Worm (Caenorhabditis elegans) whole organism, L3 larva: ENCODE results near the gene F58F9.8.

Experiments used
- ama-1 ChIP-seq: fragments of 150-350 bp; optimal IDR thresholded peaks from 2 replicates; lab custom pipeline; 2018
- ceh-16 ChIP-seq: sonication (generic microtip); optimal IDR thresholded peaks from 2 replicates; lab custom pipeline; 2017; ENCODE audit warnings: missing biosample characterization, missing genetic modification characterization
- ceh-82 ChIP-seq: fragments of 150-350 bp; optimal IDR thresholded peaks from 2 replicates; lab custom pipeline; 2014; ENCODE audit warnings: missing biosample characterization, missing genetic modification characterization
- ceh-9 ChIP-seq: sonication (generic microtip); optimal IDR thresholded peaks from 2 replicates; lab custom pipeline; 2018; ENCODE audit warnings: missing biosample characterization, missing genetic modification characterization
- egl-5 ChIP-seq: fragments of 150-350 bp; optimal IDR thresholded peaks from 2 replicates; lab custom pipeline; 2017; ENCODE audit warnings: missing biosample characterization, missing genetic modification reagents, missing genetic modification characterization, inconsistent platforms
- elt-1 ChIP-seq: fragments of 150-350 bp; optimal IDR thresholded peaks from 2 replicates; lab custom pipeline; 2014; ENCODE audit warnings: missing biosample characterization, missing genetic modification characterization
- elt-2 ChIP-seq: sonication (generic microtip); optimal IDR thresholded peaks from 2 replicates; lab custom pipeline; 2016; ENCODE audit warnings: missing genetic modification reagents, mild to moderate bottlenecking, missing genetic modification characterization, missing compliant biosample characterization
- elt-3 ChIP-seq, 3 experiments: fragments of 150-350 bp in 1 of 3; sonication (generic microtip) in 2 of 3; optimal IDR thresholded peaks; 2 replicates in 2 of 3; 4 replicates in 1 of 3; lab custom pipeline; 2014 to 2017; ENCODE audit warnings: missing biosample characterization in 3 of 3, missing genetic modification characterization in 3 of 3
- eor-1 ChIP-seq, 2 experiments: fragments of 150-350 bp; optimal IDR thresholded peaks; 2 replicates each; lab custom pipeline; 2014 to 2018; ENCODE audit warnings: missing biosample characterization in 2 of 2, missing genetic modification characterization in 2 of 2
- fkh-2 ChIP-seq: fragments of 150-350 bp; optimal IDR thresholded peaks from 2 replicates; lab custom pipeline; 2014; ENCODE audit warnings: missing biosample characterization, missing genetic modification reagents, missing genetic modification characterization
- lin-39 ChIP-seq: fragments of 150-350 bp; optimal IDR thresholded peaks from 2 replicates; lab custom pipeline; 2018; ENCODE audit warnings: missing biosample characterization, missing genetic modification reagents, missing genetic modification characterization
- mdl-1 ChIP-seq: fragments of 150-350 bp; optimal IDR thresholded peaks from 2 replicates; lab custom pipeline; 2014; ENCODE audit warnings: missing biosample characterization, missing genetic modification characterization
- nfya-1 ChIP-seq: sonication (generic microtip); optimal IDR thresholded peaks from 2 replicates; lab custom pipeline; 2017; ENCODE audit warnings: missing genetic modification characterization, mild to moderate bottlenecking, missing compliant biosample characterization, antibody characterized with exemption, moderate library complexity; ENCODE audit not compliant: insufficient read depth
- nhr-11 ChIP-seq: fragments of 150-350 bp; optimal IDR thresholded peaks from 2 replicates; lab custom pipeline; 2014; ENCODE audit warnings: missing biosample characterization, missing genetic modification characterization
- nhr-23 ChIP-seq: fragments of 150-350 bp; optimal IDR thresholded peaks from 2 replicates; lab custom pipeline; 2014; ENCODE audit warnings: missing biosample characterization, missing genetic modification reagents, missing genetic modification characterization
- nhr-237 ChIP-seq: fragments of 150-350 bp; optimal IDR thresholded peaks from 2 replicates; lab custom pipeline; 2014; ENCODE audit warnings: missing biosample characterization, missing genetic modification characterization
- nhr-28 ChIP-seq: fragments of 150-350 bp; optimal IDR thresholded peaks from 2 replicates; lab custom pipeline; 2014; ENCODE audit warnings: missing biosample characterization, missing genetic modification characterization
- nhr-43 ChIP-seq: sonication (generic microtip); optimal IDR thresholded peaks from 2 replicates; lab custom pipeline; 2016; ENCODE audit warnings: mild to moderate bottlenecking, missing genetic modification characterization, missing compliant biosample characterization; ENCODE audit not compliant: poor library complexity, severe bottlenecking
- nhr-67 ChIP-seq: fragments of 150-350 bp; optimal IDR thresholded peaks from 2 replicates; lab custom pipeline; 2014; ENCODE audit warnings: missing biosample characterization, missing genetic modification characterization
- nhr-76 ChIP-seq: fragments of 150-350 bp; sonication (generic microtip); optimal IDR thresholded peaks from 5 replicates; lab custom pipeline; 2014; ENCODE audit warnings: missing biosample characterization, missing genetic modification characterization
- nhr-77 ChIP-seq: fragments of 150-350 bp; optimal IDR thresholded peaks from 2 replicates; lab custom pipeline; 2014; ENCODE audit warnings: missing biosample characterization, missing genetic modification characterization
- pha-4 ChIP-seq: fragments of 150-350 bp; optimal IDR thresholded peaks from 2 replicates; lab custom pipeline; 2014; ENCODE audit warnings: missing biosample characterization, missing genetic modification reagents, missing genetic modification characterization
- pqm-1 ChIP-seq: fragments of 150-350 bp; optimal IDR thresholded peaks from 2 replicates; lab custom pipeline; 2017; ENCODE audit warnings: missing biosample characterization, missing genetic modification characterization, inconsistent platforms
- sea-2 ChIP-seq: fragments of 150-350 bp; sonication (generic microtip); optimal IDR thresholded peaks from 4 replicates; lab custom pipeline; 2014; ENCODE audit warnings: missing biosample characterization, missing genetic modification reagents, missing genetic modification characterization
- zag-1 ChIP-seq: fragments of 150-350 bp; optimal IDR thresholded peaks from 2 replicates; lab custom pipeline; 2014; ENCODE audit warnings: missing biosample characterization, missing genetic modification characterization

Gene F58F9.8

DNA sequence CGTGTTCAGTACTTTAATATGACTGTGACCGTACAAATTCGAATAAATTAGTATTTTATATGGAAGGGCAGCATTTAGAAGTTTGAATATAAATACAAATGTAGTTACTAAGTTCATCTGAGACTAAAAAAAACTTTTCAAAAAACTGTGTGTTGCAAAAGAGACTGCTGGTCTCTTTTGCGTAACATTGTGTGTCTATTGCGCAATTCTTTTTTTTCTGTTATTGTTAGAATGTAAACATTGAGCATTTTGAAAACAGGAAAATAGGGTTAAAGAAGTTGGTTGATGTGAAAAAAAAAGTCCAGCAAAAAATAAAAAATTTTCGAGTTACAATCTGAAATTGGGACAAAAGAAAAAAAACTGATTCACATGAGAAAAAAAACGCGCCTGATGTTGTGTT is 28.6 kb upstream of the F58F9.8 start:
- TF ChIP-seq nhr-67 (tag; lab: Kevin White, UChicago) (no peak), fkh-2 (tag; lab: Kevin White, UChicago) (no peak), pha-4 (peak; percentile 63)

ce11 chrIV:6210574-6210973 is 27.4 kb upstream of the F58F9.8 start, which contains the start of the genes ugt-24 and C49A9.6:
Gene ugt-24 (minus strand): TSS chrIV:6210720.
Gene C49A9.6 (plus strand): TSS chrIV:6210936.
- TF ChIP-seq elt-2 (tag; lab: Kevin White, UChicago) (peak; percentile 71), pqm-1 (tag; lab: Kevin White, UChicago) (peak; percentile 59), nhr-11 (tag; lab: Kevin White, UChicago) (no peak), nhr-77 (tag; lab: Kevin White, UChicago) (no peak), pha-4 (peak; percentile 66)
- TF ChIP-seq, all 47 proteins: peak for 3

- TF ChIP-seq nhr-23 (tag; lab: Kevin White, UChicago) (no peak), elt-2 (tag; lab: Kevin White, UChicago) (peak; percentile 37), nhr-28 (tag; lab: Kevin White, UChicago) (no peak), ceh-82 (tag; lab: Kevin White, UChicago) (no peak), eor-1 (tag; optimal IDR thresholded peaks at IDR 0.05; lab: Kevin White, UChicago) (no peak), sea-2 (no peak), nhr-77 (tag; lab: Kevin White, UChicago) (no peak)
These were observed 24.6 kb upstream of the F58F9.8 start, which contains the start of gene C49A9.5 for ce11 chrIV:6213403-6213802. Gene C49A9.5 (plus strand): TSS chrIV:6213673.

DNA sequence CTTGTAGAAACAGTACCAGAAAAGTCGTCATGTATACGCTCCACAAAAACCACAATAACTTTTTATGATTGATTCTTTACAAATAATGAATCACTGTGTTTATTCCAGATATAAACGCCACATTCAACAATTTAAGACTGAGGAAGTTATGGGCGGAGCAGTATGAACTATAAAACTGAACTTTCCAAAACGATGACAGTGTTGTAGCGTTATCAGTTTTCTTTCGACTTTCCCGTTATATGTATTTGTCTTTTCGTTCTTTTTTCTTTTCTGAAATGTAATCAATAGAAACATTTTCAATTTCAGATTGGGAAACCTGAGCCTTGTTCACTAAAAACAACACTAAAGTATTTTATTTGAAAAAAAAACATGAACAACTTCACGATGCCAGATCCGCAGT is 20.9 kb upstream of the F58F9.8 start, which contains the start of gene C49A9.9:
Gene C49A9.9 (plus strand): TSS at position 307 of the 400 bp plus-strand sequence.
- TF ChIP-seq pqm-1 (tag; lab: Kevin White, UChicago) (peak; percentile 58), elt-2 (tag; lab: Kevin White, UChicago) (peak; percentile 56), pha-4 (peak; percentile 45), elt-1 (tag; lab: Kevin White, UChicago) (no peak)

- TF ChIP-seq sea-2 (no peak), nhr-43 (tag; lab: Kevin White, UChicago) (no peak), nhr-76 (tag; lab: Kevin White, UChicago) (no peak), ceh-16 (no peak), mdl-1 (tag; lab: Kevin White, UChicago) (no peak), nhr-237 (no peak), ceh-82 (tag; lab: Kevin White, UChicago) (no peak), ceh-9 (no peak), eor-1 (tag; optimal IDR thresholded peaks at IDR 0.05; lab: Kevin White, UChicago) (no peak), egl-5 (tag; lab: Kevin White, UChicago) (no peak), ama-1 (no peak)
- TF ChIP-seq, all 47 proteins: peak for 0
These were observed 20.5 kb upstream of the F58F9.8 start for ce11 chrIV:6217503-6217902.

DNA sequence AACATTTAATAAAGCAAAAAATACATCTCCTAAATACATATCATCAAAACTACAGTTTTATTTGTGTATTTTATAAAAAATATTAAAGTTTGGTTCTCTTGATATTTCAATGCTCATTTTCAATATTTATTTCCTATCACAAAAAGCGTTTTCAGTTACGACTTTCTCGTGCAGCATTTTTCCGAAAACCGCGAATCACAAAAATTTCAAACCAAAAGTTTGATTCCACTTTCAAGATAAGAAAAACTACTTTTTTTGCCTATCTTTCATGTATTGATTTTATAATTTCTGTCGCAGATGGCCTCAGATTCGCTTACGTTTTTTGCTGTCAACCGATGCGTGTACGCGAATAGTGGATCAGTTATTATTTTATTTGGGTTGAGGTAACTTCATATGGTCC is 18.5 kb upstream of the F58F9.8 start, which contains the start of gene C49A9.4:
Gene C49A9.4 (plus strand): TSS at position 265 of the 400 bp plus-strand sequence.
- peak; percentile 39 for TF ChIP-seq pqm-1 (tag; lab: Kevin White, UChicago)
- TF ChIP-seq elt-2 (tag; lab: Kevin White, UChicago): peak; percentile 73
- no peak for TF ChIP-seq nfya-1 (tag; lab: Kevin White, UChicago)

DNA sequence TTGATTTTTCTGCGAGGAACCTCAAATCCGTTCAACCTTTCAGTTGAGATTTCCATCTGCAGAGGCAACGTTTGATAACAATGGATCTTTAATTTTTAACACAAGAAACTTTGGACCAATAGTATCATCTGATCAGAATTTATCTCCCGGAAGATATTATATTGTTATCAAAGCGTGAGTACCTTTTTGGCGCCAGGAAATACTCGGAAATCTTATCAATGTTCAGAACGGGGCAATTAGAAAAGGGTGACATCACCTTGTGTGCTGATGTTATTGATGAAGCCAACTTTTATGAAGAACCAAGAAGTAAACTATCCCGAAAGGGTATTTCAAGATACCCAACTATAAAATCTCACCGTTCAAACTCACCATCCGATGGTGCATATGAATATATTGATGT is 17.8 kb upstream of the F58F9.8 start:
- peak; percentile 29 for TF ChIP-seq elt-2 (tag; lab: Kevin White, UChicago)

DNA sequence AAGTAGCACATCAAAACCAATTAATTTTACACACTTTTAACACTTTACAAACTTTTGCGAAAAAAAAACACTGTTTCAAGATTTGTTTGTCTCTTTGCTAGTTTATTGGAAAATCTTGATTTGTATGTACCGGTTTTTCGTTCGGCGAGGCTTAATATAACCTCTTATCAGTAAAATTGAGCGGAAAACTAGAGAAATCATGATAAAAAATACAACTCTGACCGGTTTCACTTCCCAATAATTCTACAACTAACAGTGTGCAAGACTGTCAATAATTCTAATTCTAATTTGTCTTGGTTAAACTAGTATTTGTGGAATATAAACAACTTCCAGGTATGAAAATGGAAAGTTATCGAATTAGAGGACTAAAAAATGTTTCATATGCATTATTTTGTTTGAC is 16.1 kb upstream of the F58F9.8 start, which contains the start of gene C49A9.3:
Gene C49A9.3 (plus strand): TSS at position 212 of the 400 bp plus-strand sequence.
- TF ChIP-seq pha-4 (peak; percentile 6), nhr-11 (tag; lab: Kevin White, UChicago) (no peak), elt-3 (tag; optimal IDR thresholded peaks at IDR 0.05; lab: Kevin White, UChicago) (no peak), elt-2 (tag; lab: Kevin White, UChicago) (peak; percentile 75), eor-1 (tag; optimal IDR thresholded peaks at IDR 0.05; lab: Kevin White, UChicago) (no peak), lin-39 (no peak), pqm-1 (tag; lab: Kevin White, UChicago) (peak; percentile 44), zag-1 (tag; lab: Kevin White, UChicago) (no peak)
